Worm (Caenorhabditis elegans) whole organism, dauer: ENCODE data around the gene C18D11.7.
"Not testable (repeated sequence)": the region's sequence is repeated elsewhere in the genome, so short reads cannot be mapped to it uniquely, and the experiment has no call there.

Source experiments
- unc-62 ChIP-seq: sonication (generic microtip); optimal IDR thresholded peaks from 2 replicates; lab custom pipeline; 2017; ENCODE audit warnings: missing biosample characterization, missing genetic modification reagents, missing genetic modification characterization

The C18D11.7 gene

DNA sequence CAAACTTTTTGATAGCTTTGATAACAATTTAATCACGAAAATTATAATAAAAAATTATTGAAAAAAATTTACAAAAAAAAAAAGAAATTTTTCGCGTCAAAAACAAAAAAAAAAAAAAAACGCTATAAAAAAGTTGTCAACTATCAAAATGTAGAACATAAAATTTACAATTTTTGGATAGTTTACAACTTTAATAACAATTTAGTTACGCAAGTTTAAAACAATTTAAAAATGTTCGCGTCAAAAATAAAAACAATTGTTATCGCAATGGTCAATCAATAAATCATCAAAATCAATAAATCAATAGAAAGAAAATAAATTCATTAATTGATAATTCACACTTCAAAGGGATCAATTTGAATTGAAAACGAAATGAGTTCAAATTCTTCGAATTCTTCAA is 19.2 kb downstream of the C18D11.7 start, which contains the start of gene C24H11.1:
C24H11.1 (plus strand) TSS at position 301 of the 400 bp plus-strand sequence.
- not testable (repeated sequence) for TF ChIP-seq unc-62 (GFP tag; lab: Kevin White, UChicago)

DNA sequence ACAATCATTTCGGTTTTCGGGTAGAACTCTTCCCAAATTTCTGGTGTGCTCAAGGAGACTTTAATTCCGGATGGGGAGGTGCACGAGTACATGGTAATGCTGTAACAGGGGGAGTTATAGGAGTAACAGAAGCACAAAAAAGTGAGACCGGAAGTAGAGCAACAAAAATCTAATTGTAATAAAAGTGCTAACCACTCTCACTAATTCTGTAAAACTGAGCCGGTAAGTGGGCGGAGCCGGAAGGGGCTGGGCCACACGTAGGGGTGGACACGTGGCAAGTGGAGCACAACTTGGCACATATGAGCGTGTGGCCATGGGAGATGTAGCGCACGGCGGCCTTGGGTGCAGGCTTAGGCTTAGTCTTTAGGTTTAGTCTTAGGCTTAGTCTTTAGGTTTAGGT is 20.6 kb downstream of the C18D11.7 start, which contains the start of gene tbx-38:
tbx-38 (minus strand) TSS at position 101 of the 400 bp plus-strand sequence.
- TF ChIP-seq unc-62 (GFP tag; lab: Kevin White, UChicago): no peak

DNA sequence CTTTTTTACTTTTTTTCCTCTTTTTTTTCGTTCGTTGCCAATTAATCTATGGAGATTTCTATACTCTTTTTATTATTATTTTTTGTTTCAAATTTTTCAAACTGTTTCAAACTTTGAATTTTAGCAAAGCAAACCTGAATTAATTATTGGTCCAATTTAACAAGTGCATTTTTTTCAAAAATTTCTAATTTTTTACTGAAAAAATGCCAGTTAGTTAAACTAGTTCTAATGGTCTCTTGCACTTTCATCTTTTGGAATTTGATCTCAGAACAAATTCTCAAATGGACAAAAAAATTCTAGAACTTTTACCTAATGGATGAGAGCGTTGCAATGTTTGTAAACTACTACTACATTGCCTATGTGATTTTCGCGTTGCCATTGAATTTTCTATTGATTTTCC is 24.8 kb downstream of the C18D11.7 start, which contains the start of gene srd-74:
srd-74 (plus strand) TSS at position 301 of the 400 bp plus-strand sequence.
- no peak for TF ChIP-seq unc-62 (GFP tag; lab: Kevin White, UChicago)

DNA sequence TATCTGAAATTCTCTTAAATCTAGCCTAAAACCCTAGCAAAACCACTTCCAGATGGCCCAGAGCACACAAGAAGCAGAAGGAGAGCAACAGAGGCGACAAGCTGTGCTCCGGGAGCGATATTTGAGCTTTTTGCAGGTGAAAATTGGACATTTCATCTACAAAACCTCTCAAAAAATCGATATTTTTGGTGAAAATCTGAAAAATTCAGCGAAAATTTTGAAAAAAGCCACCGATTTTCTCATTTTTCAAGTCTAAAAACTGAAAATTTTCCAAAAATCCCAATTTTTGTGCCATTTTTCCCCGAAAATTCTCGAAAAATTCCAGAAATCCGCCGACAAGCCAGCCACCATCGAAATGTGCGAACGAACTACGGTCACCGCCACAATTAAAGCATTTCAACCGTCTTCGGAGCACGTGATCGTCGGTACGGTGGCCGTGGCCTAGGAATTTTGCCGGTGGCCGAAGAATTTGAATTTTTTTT is 26.4 kb downstream of the C18D11.7 start, which contains the start of gene C24H11.5:
C24H11.5 (plus strand) TSS at position 51 of the 482 bp plus-strand sequence.
- no peak for TF ChIP-seq unc-62 (GFP tag; lab: Kevin White, UChicago)

DNA sequence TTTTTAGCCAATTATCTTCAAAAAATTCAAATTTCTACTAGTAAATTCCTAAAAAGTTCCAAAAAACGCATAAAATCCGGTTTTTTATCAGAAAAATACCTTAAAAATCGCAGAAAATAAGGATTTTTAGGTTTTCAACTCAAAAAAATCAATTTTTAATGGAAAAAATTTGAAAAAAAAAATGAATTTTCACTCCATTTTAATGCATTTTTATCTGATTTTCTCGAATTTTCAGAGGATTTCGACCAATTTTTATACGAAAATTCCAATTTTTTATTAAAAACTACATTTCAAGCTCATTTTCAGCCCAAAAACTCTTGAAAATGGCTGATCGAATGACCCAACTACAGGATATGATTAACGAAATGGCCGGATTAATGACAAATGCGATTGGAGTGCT is 29.3 kb downstream of the C18D11.7 start, which contains the start of gene mdt-21:
mdt-21 (plus strand) TSS at position 301 of the 400 bp plus-strand sequence.
- TF ChIP-seq unc-62 (GFP tag; lab: Kevin White, UChicago): no peak

DNA sequence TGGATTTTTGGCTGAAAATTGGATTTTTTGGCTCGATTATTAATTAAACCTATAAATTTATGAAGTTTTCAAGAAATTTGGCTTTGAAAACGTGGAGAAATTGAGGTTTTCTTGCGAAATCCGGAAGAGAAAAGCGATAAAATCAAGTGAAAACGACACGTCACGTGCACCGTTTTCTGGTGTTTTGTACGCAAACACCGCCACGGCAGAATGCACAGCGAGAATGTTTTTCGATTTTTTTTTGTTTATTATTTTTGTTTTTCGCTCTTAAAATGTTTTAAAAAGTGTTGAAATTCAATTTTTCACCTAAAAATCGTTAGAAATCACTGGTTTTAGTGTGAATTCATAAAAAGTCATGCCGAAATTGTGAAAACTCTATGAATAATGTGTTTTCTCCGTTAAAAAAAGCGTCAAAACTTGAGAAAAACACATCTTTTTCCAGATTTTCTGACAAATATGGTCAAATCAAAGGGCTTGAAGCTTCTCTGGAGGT is 32.0 kb downstream of the C18D11.7 start, which contains the start of gene immp-1:
immp-1 (plus strand) TSS at position 443 of the 493 bp plus-strand sequence.
- TF ChIP-seq unc-62 (GFP tag; lab: Kevin White, UChicago): no peak

DNA sequence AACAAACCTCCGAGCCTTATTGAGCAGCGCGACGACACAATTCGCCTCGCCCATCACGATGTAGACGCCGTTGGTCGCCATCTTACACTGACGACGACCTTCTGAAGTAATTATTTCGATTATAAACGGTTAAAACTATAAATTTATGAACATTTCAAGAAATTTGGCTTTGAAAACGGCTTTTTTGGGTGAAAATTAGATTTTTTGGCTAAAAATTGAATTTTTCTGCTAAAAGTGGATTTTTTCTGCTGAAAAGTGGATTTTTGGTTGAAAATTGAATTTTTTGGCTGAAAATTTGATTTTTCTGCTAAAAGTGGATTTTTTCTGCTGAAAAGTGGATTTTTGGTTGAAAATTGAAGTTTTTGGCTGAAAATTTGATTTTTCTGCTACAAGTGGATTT is 33.0 kb downstream of the C18D11.7 start, which contains the start of gene gbf-1:
gbf-1 (minus strand) TSS at position 101 of the 400 bp plus-strand sequence.
- not testable (repeated sequence) for TF ChIP-seq unc-62 (GFP tag; lab: Kevin White, UChicago)

DNA sequence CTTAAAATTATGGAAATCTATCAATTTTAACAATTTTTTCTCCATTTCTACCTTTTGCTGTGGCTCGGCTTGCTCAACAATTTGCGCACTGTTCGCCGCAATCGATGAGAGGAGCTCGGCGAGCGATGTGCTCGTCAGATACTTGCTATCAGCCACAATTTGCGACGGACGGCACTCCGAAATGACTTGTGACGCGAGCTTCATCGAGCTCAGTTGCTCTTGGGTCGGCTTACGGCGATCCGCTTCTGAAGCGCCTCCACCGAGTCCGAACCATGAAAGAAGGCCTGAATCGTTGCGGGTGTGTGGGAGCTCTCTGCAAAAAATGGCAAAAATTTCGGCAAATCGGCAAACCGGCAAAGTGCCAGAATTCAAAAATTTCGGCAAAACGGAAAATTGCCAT is 46.0 kb downstream of the C18D11.7 start:
- TF ChIP-seq unc-62 (GFP tag; lab: Kevin White, UChicago): no peak

DNA sequence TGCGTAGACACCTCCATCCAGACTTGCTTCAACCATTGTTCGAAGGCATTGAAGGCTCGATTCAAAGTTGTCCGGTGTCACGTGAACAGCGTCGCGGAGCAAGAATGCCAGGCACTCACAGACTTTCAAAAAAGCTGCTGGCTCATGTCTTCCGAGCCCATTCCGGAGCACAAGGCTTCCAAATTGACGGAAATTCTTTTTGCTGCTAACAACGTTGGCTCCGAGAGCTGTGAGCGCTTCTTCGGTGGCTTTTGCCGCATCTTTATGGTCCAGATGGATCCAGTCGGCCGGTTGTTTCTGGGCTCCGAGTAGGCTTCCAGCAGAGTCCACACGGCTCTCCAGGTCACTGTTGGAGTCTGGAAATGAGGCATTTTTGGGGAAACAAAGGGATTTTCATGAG is 48.7 kb downstream of the C18D11.7 start:
- no peak for TF ChIP-seq unc-62 (GFP tag; lab: Kevin White, UChicago)
